Fruit fly (Drosophila melanogaster): ENCODE results near the gene CG6006.

dm6 chr3R:16186791-16187681 is 32.3 kb downstream of the CG6006 start, which contains the start of gene sra:
- TF ChIP-seq CG11902 (GFP tag; optimal IDR thresholded peaks at IDR 0.05) (no peak), Hr39 (GFP tag; optimal IDR thresholded peaks at IDR 0.05) (no peak), CG15336 (GFP tag; IDR thresholded peaks at IDR 0.05) (no peak)
